Fruit fly (Drosophila melanogaster) whole organism, embryonic: Measurements from ENCODE around the gene CG9297.
A peak's percentile ranks its signal among the peaks of the same experiment; 100 is the strongest.

ENCODE experiments used
- Adf1 ChIP-seq: fragments of 200-800 bp; sonication (Bioruptor generic); IDR thresholded peaks from 2 replicates; pipeline ENCODE4 v1.3.6; 2022; ENCODE audit warnings: missing biosample characterization, missing genetic modification characterization
- BEAF-32 ChIP-seq: fragments of 200-800 bp; sonication (Bioruptor generic); optimal IDR thresholded peaks from 3 replicates; lab custom pipeline; 2017; ENCODE audit warnings: missing biosample characterization, missing genetic modification characterization, mild to moderate bottlenecking, moderate library complexity, missing genetic modification reagents
- CG10147 ChIP-seq: fragments of 200-800 bp; sonication (Bioruptor generic); optimal IDR thresholded peaks from 2 replicates; lab custom pipeline; 2019; ENCODE audit warnings: missing biosample characterization, mild to moderate bottlenecking, missing genetic modification characterization, moderate library complexity
- CG1233 ChIP-seq: fragments of 200-800 bp; sonication (Bioruptor generic); optimal IDR thresholded peaks from 4 replicates; lab custom pipeline; 2018; ENCODE audit warnings: missing biosample characterization, mild to moderate bottlenecking, missing genetic modification characterization
- CG14965 ChIP-seq: fragments of 200-800 bp; sonication (Bioruptor generic); optimal IDR thresholded peaks from 2 replicates; lab custom pipeline; 2016; ENCODE audit warnings: missing biosample characterization, missing genetic modification characterization, borderline replicate concordance
- CG15269 ChIP-seq: fragments of 200-800 bp; sonication (Bioruptor generic); optimal IDR thresholded peaks from 2 replicates; lab custom pipeline; 2018; ENCODE audit warnings: missing biosample characterization, mild to moderate bottlenecking, missing genetic modification characterization, moderate library complexity
- CG17328 ChIP-seq: fragments of 200-800 bp; sonication (Bioruptor generic); IDR thresholded peaks from 2 replicates; pipeline ENCODE4 v1.3.6; 2022; ENCODE audit warnings: missing biosample characterization, missing genetic modification characterization
- CG17359 ChIP-seq: fragments of 200-800 bp; sonication (Bioruptor generic); optimal IDR thresholded peaks from 3 replicates; lab custom pipeline; 2018; ENCODE audit warnings: missing biosample characterization, mild to moderate bottlenecking, missing genetic modification characterization, moderate library complexity
- CG17612 ChIP-seq: fragments of 200-800 bp; sonication (Bioruptor generic); IDR thresholded peaks from 2 replicates; pipeline ENCODE4 v1.3.6; 2022; ENCODE audit warnings: missing biosample characterization, missing genetic modification characterization
- CG2120 ChIP-seq: fragments of 200-800 bp; sonication (Bioruptor generic); optimal IDR thresholded peaks from 3 replicates; lab custom pipeline; 2016; ENCODE audit warnings: missing biosample characterization, missing genetic modification characterization
- CG30431 ChIP-seq: fragments of 200-800 bp; sonication (Bioruptor generic); optimal IDR thresholded peaks from 2 replicates; lab custom pipeline; 2017; ENCODE audit warnings: missing biosample characterization, missing genetic modification characterization
- CG3065 ChIP-seq: fragments of 200-800 bp; sonication (Bioruptor generic); optimal IDR thresholded peaks from 2 replicates; lab custom pipeline; 2016; ENCODE audit warnings: missing biosample characterization, missing genetic modification characterization
- CG31365 ChIP-seq: fragments of 200-800 bp; sonication (Bioruptor generic); optimal IDR thresholded peaks from 2 replicates; lab custom pipeline; 2018; ENCODE audit warnings: missing biosample characterization, mild to moderate bottlenecking, missing genetic modification characterization
- CG31388 ChIP-seq: fragments of 200-800 bp; sonication (Bioruptor generic); optimal IDR thresholded peaks from 2 replicates; lab custom pipeline; 2016; ENCODE audit warnings: missing biosample characterization, missing genetic modification characterization
- CG6254 ChIP-seq: fragments of 200-800 bp; sonication (Bioruptor generic); optimal IDR thresholded peaks from 3 replicates; lab custom pipeline; 2017; ENCODE audit warnings: mild to moderate bottlenecking, missing biosample characterization, missing genetic modification reagents, missing genetic modification characterization
- CG7271 ChIP-seq: fragments of 200-800 bp; sonication (Bioruptor generic); optimal IDR thresholded peaks from 2 replicates; lab custom pipeline; 2018; ENCODE audit warnings: missing biosample characterization, mild to moderate bottlenecking, missing genetic modification characterization, moderate library complexity
- CG7928 ChIP-seq: fragments of 200-800 bp; sonication (Bioruptor generic); optimal IDR thresholded peaks from 2 replicates; lab custom pipeline; 2017; ENCODE audit warnings: missing biosample characterization, mild to moderate bottlenecking, missing genetic modification characterization
- CG8924 ChIP-seq: fragments of 200-800 bp; optimal IDR thresholded peaks from 3 replicates; lab custom pipeline; 2019; ENCODE audit warnings: missing biosample characterization, mild to moderate bottlenecking, missing genetic modification characterization, moderate library complexity
- CG9797 ChIP-seq: fragments of 200-800 bp; sonication (Bioruptor generic); optimal IDR thresholded peaks from 3 replicates; lab custom pipeline; 2018; ENCODE audit warnings: missing biosample characterization, mild to moderate bottlenecking, missing genetic modification characterization
- CG9932 ChIP-seq: fragments of 200-800 bp; sonication (Bioruptor generic); IDR thresholded peaks from 2 replicates; pipeline ENCODE4 v1.3.6; 2022; ENCODE audit warnings: missing biosample characterization, missing genetic modification characterization
- Doc3 ChIP-seq: fragments of 200-800 bp; sonication (Bioruptor generic); IDR thresholded peaks from 3 replicates; pipeline ENCODE4 v1.3.6; 2022; ENCODE audit warnings: missing biosample characterization, missing genetic modification characterization; ENCODE audit not compliant: partially characterized antibody
- Eip74EF ChIP-seq, 2 experiments: fragments of 200-800 bp in 1 of 2; fragments of >200 bp in 1 of 2; sonication (Bioruptor generic) in 1 of 2; optimal IDR thresholded peaks; 2 replicates each; lab custom pipeline; 2017 to 2019; ENCODE audit warnings: missing biosample characterization in 2 of 2, missing genetic modification characterization in 2 of 2, mild to moderate bottlenecking in 1 of 2, moderate library complexity in 1 of 2
- H15 ChIP-seq: fragments of 200-800 bp; sonication (Bioruptor generic); IDR thresholded peaks from 3 replicates; pipeline ENCODE4 v1.3.6; 2022; ENCODE audit warnings: missing biosample characterization, missing genetic modification characterization
- HLH54F ChIP-seq: fragments of 200-800 bp; sonication (Bioruptor generic); optimal IDR thresholded peaks from 3 replicates; lab custom pipeline; 2016; ENCODE audit warnings: missing biosample characterization, missing genetic modification characterization
- Hey ChIP-seq: fragments of 200-800 bp; sonication (Bioruptor generic); optimal IDR thresholded peaks from 3 replicates; lab custom pipeline; 2018; ENCODE audit warnings: missing biosample characterization, mild to moderate bottlenecking, missing genetic modification characterization
- Lim3 ChIP-seq: fragments of 200-800 bp; sonication (Bioruptor generic); IDR thresholded peaks from 2 replicates; pipeline ENCODE4 v1.3.6; 2022; ENCODE audit warnings: missing biosample characterization, missing genetic modification characterization
- Mrtf ChIP-seq: fragments of 200-800 bp; sonication (Bioruptor generic); IDR thresholded peaks from 3 replicates; pipeline ENCODE4 v1.3.6; 2022; ENCODE audit warnings: missing biosample characterization, missing genetic modification characterization
- Myb ChIP-seq: fragments of 200-800 bp; sonication (Bioruptor generic); optimal IDR thresholded peaks from 2 replicates; lab custom pipeline; 2016; ENCODE audit warnings: missing biosample characterization, missing genetic modification characterization
- NC2β ChIP-seq: fragments of 200-800 bp; sonication (Bioruptor generic); optimal IDR thresholded peaks from 2 replicates; lab custom pipeline; 2016; ENCODE audit warnings: missing biosample characterization, missing genetic modification characterization
- NFAT ChIP-seq: fragments of 200-800 bp; sonication (Bioruptor generic); IDR thresholded peaks from 2 replicates; pipeline ENCODE4 v1.3.6; 2022; ENCODE audit warnings: missing biosample characterization, missing genetic modification characterization
- NfI ChIP-seq: fragments of 200-800 bp; sonication (Bioruptor generic); optimal IDR thresholded peaks from 3 replicates; lab custom pipeline; 2018; ENCODE audit warnings: missing biosample characterization, mild to moderate bottlenecking, missing genetic modification characterization, moderate library complexity
- Sin3A ChIP-seq: fragments of >200 bp; optimal IDR thresholded peaks from 2 replicates; lab custom pipeline; 2018
- abd-A ChIP-seq: fragments of 200-800 bp; sonication (Bioruptor generic); optimal IDR thresholded peaks from 3 replicates; lab custom pipeline; 2019; ENCODE audit warnings: missing biosample characterization, mild to moderate bottlenecking, missing genetic modification characterization, moderate library complexity
- ac ChIP-seq: fragments of 200-800 bp; sonication (Bioruptor generic); optimal IDR thresholded peaks from 3 replicates; lab custom pipeline; 2017; ENCODE audit warnings: missing biosample characterization, mild to moderate bottlenecking, missing genetic modification characterization
- btn ChIP-seq: fragments of 200-800 bp; sonication (Bioruptor generic); optimal IDR thresholded peaks from 2 replicates; lab custom pipeline; 2016; ENCODE audit warnings: missing biosample characterization, missing genetic modification characterization
- cas ChIP-seq: fragments of 200-800 bp; sonication (Bioruptor generic); IDR thresholded peaks from 2 replicates; pipeline ENCODE4 v1.3.6; 2022; ENCODE audit warnings: missing biosample characterization, missing genetic modification characterization
- cato ChIP-seq: fragments of 200-800 bp; sonication (Bioruptor generic); optimal IDR thresholded peaks from 2 replicates; lab custom pipeline; 2016; ENCODE audit warnings: missing biosample characterization, missing genetic modification characterization, borderline replicate concordance
- crc ChIP-seq: fragments of 200-800 bp; sonication (Bioruptor generic); optimal IDR thresholded peaks from 2 replicates; lab custom pipeline; 2016; ENCODE audit warnings: missing biosample characterization, missing genetic modification characterization
- crol ChIP-seq: fragments of 200-800 bp; sonication (Bioruptor generic); IDR thresholded peaks from 2 replicates; pipeline ENCODE4 v1.3.6; 2022; ENCODE audit warnings: missing biosample characterization, missing genetic modification characterization
- grn ChIP-seq: fragments of 200-800 bp; sonication (Bioruptor generic); optimal IDR thresholded peaks from 3 replicates; lab custom pipeline; 2017; ENCODE audit warnings: missing biosample characterization, missing genetic modification characterization
- gt ChIP-seq: fragments of 200-800 bp; sonication (Bioruptor generic); IDR thresholded peaks from 2 replicates; pipeline ENCODE4 v1.3.6; 2022; ENCODE audit warnings: missing biosample characterization, missing genetic modification characterization
- hbn ChIP-seq: fragments of 200-800 bp; sonication (Bioruptor generic); IDR thresholded peaks from 2 replicates; pipeline ENCODE4 v1.3.6; 2022; ENCODE audit warnings: missing biosample characterization, missing genetic modification characterization; ENCODE audit not compliant: partially characterized antibody
- kni ChIP-seq: fragments of 200-800 bp; sonication (Bioruptor generic); optimal IDR thresholded peaks from 3 replicates; lab custom pipeline; 2017; ENCODE audit warnings: mild to moderate bottlenecking, missing biosample characterization, missing genetic modification reagents, missing genetic modification characterization
- salm ChIP-seq: fragments of 200-800 bp; sonication (Bioruptor generic); optimal IDR thresholded peaks from 2 replicates; lab custom pipeline; 2018; ENCODE audit warnings: missing biosample characterization, mild to moderate bottlenecking, missing genetic modification characterization
- sisA ChIP-seq: fragments of 200-800 bp; sonication (Bioruptor generic); IDR thresholded peaks from 2 replicates; pipeline ENCODE4 v1.3.6; 2022; ENCODE audit warnings: missing biosample characterization, missing genetic modification characterization
- slbo ChIP-seq: fragments of 200-800 bp; sonication (Bioruptor generic); IDR thresholded peaks from 2 replicates; pipeline ENCODE4 v1.3.6; 2022; ENCODE audit warnings: missing biosample characterization, missing genetic modification characterization
- so ChIP-seq: fragments of 200-800 bp; sonication (Bioruptor generic); IDR thresholded peaks from 3 replicates; pipeline ENCODE4 v1.3.6; 2022; ENCODE audit warnings: missing biosample characterization, missing genetic modification characterization
- tap ChIP-seq: fragments of 200-800 bp; optimal IDR thresholded peaks from 3 replicates; lab custom pipeline; 2019; ENCODE audit warnings: missing biosample characterization, mild to moderate bottlenecking, missing genetic modification characterization, moderate library complexity
- wdn ChIP-seq: fragments of 200-800 bp; sonication (Bioruptor generic); IDR thresholded peaks from 2 replicates; pipeline ENCODE4 v1.3.6; 2022; ENCODE audit warnings: missing biosample characterization, missing genetic modification characterization
- zfh1 ChIP-seq: fragments of 200-800 bp; sonication (Bioruptor generic); IDR thresholded peaks from 3 replicates; pipeline ENCODE4 v1.3.6; 2022; ENCODE audit warnings: missing biosample characterization, missing genetic modification characterization

CG9297 gene

dm6 chr3R:13803892-13804710, 32.8 kb downstream of the CG9297 start (continued):
- peak; percentile 53 for TF ChIP-seq CG15269 (tag; lab: Kevin White, UChicago)
- no peak for TF ChIP-seq CG9797
- TF ChIP-seq CG7928 (GFP tag; lab: Kevin White, UChicago) = no peak
- TF ChIP-seq BEAF-32 (GFP tag; lab: Kevin White, UChicago) = no peak
- no peak for TF ChIP-seq btn (GFP tag; lab: Kevin White, UChicago)
- TF ChIP-seq salm (tag; lab: Kevin White, UChicago) = no peak
- TF ChIP-seq sisA = no peak; the same call in 1 of the 2 replicates
- TF ChIP-seq slbo (GFP tag; lab: Robert Waterston, UW) = 0 out of 2 replicates have a peak, but pooled peaks have one; percentile 9
- TF ChIP-seq Eip74EF (GFP tag; optimal IDR thresholded peaks at IDR 0.05; lab: Kevin White, UChicago) = peak in 1 of 2 experiments; percentile 19
- no peak for TF ChIP-seq cas
- no peak for TF ChIP-seq ac (GFP tag; lab: Kevin White, UChicago)
- TF ChIP-seq zfh1 (GFP tag; lab: Robert Waterston, UW) = no peak; the same call in 2 of the 3 replicates
- no peak for TF ChIP-seq CG9932 (GFP tag; lab: Robert Waterston, UW)
- TF ChIP-seq CG3065 = no peak
- TF ChIP-seq CG10147 = peak; percentile 21
- no peak for TF ChIP-seq cato (GFP tag; lab: Kevin White, UChicago)
- TF ChIP-seq CG8924 (tag; lab: Kevin White, UChicago) = peak; percentile 58
- no peak for TF ChIP-seq abd-A (tag; lab: Kevin White, UChicago)
- TF ChIP-seq kni (GFP tag; lab: Kevin White, UChicago) = no peak
- TF ChIP-seq HLH54F (GFP tag; lab: Kevin White, UChicago) = no peak
- TF ChIP-seq so (GFP tag; lab: Robert Waterston, UW) = no peak
- peak; percentile 46 for TF ChIP-seq CG17359 (tag; lab: Kevin White, UChicago)
- no peak for TF ChIP-seq CG30431 (GFP tag; lab: Kevin White, UChicago)
- no peak for TF ChIP-seq NC2β
- no peak for TF ChIP-seq CG17328 (GFP tag; lab: Robert Waterston, UW)
- no peak for TF ChIP-seq tap
- no peak for TF ChIP-seq Adf1 (GFP tag; lab: Robert Waterston, UW)
- TF ChIP-seq CG17612 (GFP tag; lab: Robert Waterston, UW) = no peak
- peak; percentile 31 for TF ChIP-seq CG2120 (GFP tag; lab: Kevin White, UChicago)
- no peak for TF ChIP-seq Mrtf (GFP tag; lab: Robert Waterston, UW)
- TF ChIP-seq CG7271 (tag; lab: Kevin White, UChicago) = no peak
- no peak for TF ChIP-seq NFAT (GFP tag; lab: Robert Waterston, UW)
- TF ChIP-seq Hey = no peak
- no peak for TF ChIP-seq wdn (GFP tag; lab: Robert Waterston, UW)
- no peak for TF ChIP-seq Lim3 (GFP tag; lab: Robert Waterston, UW)
- TF ChIP-seq H15 (GFP tag; lab: Robert Waterston, UW) = 0 out of 3 replicates have a peak, but pooled peaks have one; percentile 9
- no peak for TF ChIP-seq crol (GFP tag; lab: Robert Waterston, UW)
- TF ChIP-seq Doc3 (GFP tag; lab: Robert Waterston, UW) = no peak
- TF ChIP-seq grn (GFP tag; lab: Kevin White, UChicago) = no peak
- no peak for TF ChIP-seq Myb (GFP tag; lab: Kevin White, UChicago)
- TF ChIP-seq Sin3A = no peak
- no peak for TF ChIP-seq CG14965 (GFP tag; lab: Kevin White, UChicago)
- TF ChIP-seq crc = no peak
- TF ChIP-seq hbn (GFP tag; lab: Robert Waterston, UW) = no peak
- no peak for TF ChIP-seq CG6254 (GFP tag; lab: Kevin White, UChicago)
- TF ChIP-seq CG31365 (tag; lab: Kevin White, UChicago) = no peak
- TF ChIP-seq NfI (GFP tag; lab: Kevin White, UChicago) = peak; percentile 18
- peak; percentile 29 for TF ChIP-seq CG1233
- TF ChIP-seq CG31388 (GFP tag; lab: Kevin White, UChicago) = no peak
- no peak for TF ChIP-seq gt (GFP tag; lab: Robert Waterston, UW)
